Fruit fly (Drosophila melanogaster) whole organism, adult: ENCODE measurements around the gene CG13010.

Experiments
- CG11617 ChIP-seq: fragments of 200-800 bp; sonication (Bioruptor generic); optimal IDR thresholded peaks from 2 replicates; lab custom pipeline; 2017; ENCODE audit warnings: mild to moderate bottlenecking, missing biosample characterization, missing genetic modification reagents, missing genetic modification characterization
- CG12768 ChIP-seq: fragments of 200-800 bp; sonication (Bioruptor generic); optimal IDR thresholded peaks from 2 replicates; lab custom pipeline; 2017; ENCODE audit warnings: missing biosample characterization, missing genetic modification characterization, mild to moderate bottlenecking, moderate library complexity, missing genetic modification reagents
- CG14711 ChIP-seq: fragments of 200-800 bp; sonication (Bioruptor generic); optimal IDR thresholded peaks from 2 replicates; lab custom pipeline; 2018; ENCODE audit warnings: missing biosample characterization, mild to moderate bottlenecking, missing genetic modification characterization, moderate library complexity
- CG1620 ChIP-seq: fragments of 200-800 bp; sonication (Bioruptor generic); optimal IDR thresholded peaks from 2 replicates; lab custom pipeline; 2016; ENCODE audit warnings: missing biosample characterization, missing genetic modification characterization
- CG33017 ChIP-seq: fragments of 200-800 bp; sonication (Bioruptor generic); optimal IDR thresholded peaks from 2 replicates; lab custom pipeline; 2018; ENCODE audit warnings: missing biosample characterization, mild to moderate bottlenecking, missing genetic modification characterization, moderate library complexity
- CG5204 ChIP-seq: fragments of 200-800 bp; sonication (Bioruptor generic); optimal IDR thresholded peaks from 2 replicates; lab custom pipeline; 2016; ENCODE audit warnings: missing biosample characterization, missing genetic modification characterization
- CG7045 ChIP-seq: fragments of 200-800 bp; sonication (Bioruptor generic); optimal IDR thresholded peaks from 2 replicates; lab custom pipeline; 2017; ENCODE audit warnings: missing biosample characterization, mild to moderate bottlenecking, missing genetic modification characterization
- CG7101 ChIP-seq: fragments of 200-800 bp; sonication (Bioruptor generic); optimal IDR thresholded peaks from 2 replicates; lab custom pipeline; 2018; ENCODE audit warnings: missing biosample characterization, mild to moderate bottlenecking, missing genetic modification characterization, moderate library complexity
- Clk ChIP-seq: fragments of 200-800 bp; sonication (Bioruptor generic); optimal IDR thresholded peaks from 2 replicates; lab custom pipeline; 2017; ENCODE audit warnings: missing biosample characterization, missing genetic modification characterization
- Crg-1 ChIP-seq: fragments of 200-800 bp; sonication (Bioruptor generic); optimal IDR thresholded peaks from 2 replicates; lab custom pipeline; 2016; ENCODE audit warnings: missing biosample characterization, missing genetic modification characterization
- Hr96 ChIP-seq: fragments of 200-800 bp; sonication (Bioruptor generic); optimal IDR thresholded peaks from 2 replicates; lab custom pipeline; 2016; ENCODE audit warnings: missing biosample characterization, missing genetic modification characterization
- Mnt ChIP-seq: fragments of 200-800 bp; sonication (Bioruptor generic); optimal IDR thresholded peaks from 2 replicates; lab custom pipeline; 2016; ENCODE audit warnings: missing biosample characterization, mild to moderate bottlenecking, missing genetic modification characterization
- bab1 ChIP-seq: fragments of 200-800 bp; sonication (Bioruptor generic); optimal IDR thresholded peaks from 3 replicates; lab custom pipeline; 2019; ENCODE audit warnings: missing biosample characterization, mild to moderate bottlenecking, missing genetic modification characterization, moderate library complexity
- cic ChIP-seq: fragments of 200-800 bp; sonication (Bioruptor generic); optimal IDR thresholded peaks from 2 replicates; lab custom pipeline; 2017; ENCODE audit warnings: missing biosample characterization, mild to moderate bottlenecking, missing genetic modification characterization, moderate library complexity
- cnc ChIP-seq, 2 experiments: fragments of >200 bp; optimal IDR thresholded peaks; 2 replicates each; lab custom pipeline; 2017
- kay ChIP-seq: fragments of 200-800 bp; sonication (Bioruptor generic); peaks from one replicate; lab custom pipeline; 2016; ENCODE audit warnings: missing biosample characterization, missing genetic modification characterization, borderline replicate concordance
- ovo ChIP-seq: fragments of 200-800 bp; sonication (Bioruptor generic); optimal IDR thresholded peaks from 2 replicates; lab custom pipeline; 2016; ENCODE audit warnings: missing biosample characterization, missing genetic modification characterization
- pad ChIP-seq: fragments of 200-800 bp; sonication (Bioruptor generic); optimal IDR thresholded peaks from 3 replicates; lab custom pipeline; 2017; ENCODE audit warnings: missing biosample characterization, missing genetic modification characterization, mild to moderate bottlenecking, moderate library complexity, missing genetic modification reagents
- tj ChIP-seq: fragments of 200-800 bp; sonication (Bioruptor generic); optimal IDR thresholded peaks from 3 replicates; lab custom pipeline; 2017; ENCODE audit warnings: missing biosample characterization, mild to moderate bottlenecking, missing genetic modification characterization, moderate library complexity
- toe ChIP-seq: fragments of 200-800 bp; sonication (Bioruptor generic); optimal IDR thresholded peaks from 2 replicates; lab custom pipeline; 2016; ENCODE audit warnings: missing biosample characterization, missing genetic modification characterization

Gene CG13010

DNA sequence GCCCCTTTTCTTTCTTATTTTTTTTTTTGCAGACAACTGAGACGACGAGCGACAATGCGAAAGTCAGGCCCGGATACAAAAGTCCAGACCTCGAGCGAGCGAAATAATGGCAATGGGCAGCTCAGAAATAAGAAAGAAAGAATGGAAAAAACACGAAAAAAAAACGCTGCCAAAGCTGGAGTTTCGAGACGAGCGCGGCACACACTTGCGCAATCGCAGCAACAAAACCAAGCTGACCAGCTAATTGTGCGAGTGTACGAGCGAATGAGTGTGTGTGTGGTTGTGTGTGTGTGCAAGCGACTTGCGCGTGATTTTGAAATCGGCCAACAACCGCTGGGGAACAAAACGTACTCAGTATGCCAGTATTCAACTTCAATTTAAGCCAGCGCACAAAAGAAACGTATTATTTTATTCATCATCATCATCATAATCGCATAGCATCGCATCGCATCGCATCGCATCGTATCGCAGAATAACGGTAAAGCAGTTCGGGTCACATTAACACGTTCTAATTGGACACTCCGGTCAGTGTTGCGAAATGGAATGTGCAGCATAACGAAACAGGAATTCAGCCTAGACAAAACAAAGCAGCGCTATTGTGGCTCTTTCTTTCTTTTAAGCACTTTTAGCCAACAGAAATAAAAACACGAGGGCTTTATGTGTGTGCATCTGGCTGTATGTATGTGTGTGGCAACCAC, 30.9 kb downstream of the CG13010 start:
- no peak for TF ChIP-seq CG5204 (GFP tag; lab: Kevin White, UChicago)
- TF ChIP-seq CG1620 (GFP tag; lab: Kevin White, UChicago): no peak
- TF ChIP-seq tj (GFP tag; lab: Kevin White, UChicago): peak; percentile 85

dm6 chrX:16647092-16647632, 31.6 kb downstream of the CG13010 start:
- TF ChIP-seq kay (GFP tag; lab: Kevin White, UChicago) (no peak), CG7045 (GFP tag; lab: Kevin White, UChicago) (no peak), Crg-1 (no peak), bab1 (no peak), cnc (optimal IDR thresholded peaks at IDR 0.05; lab: Kevin White, UChicago) (no peak)

- TF ChIP-seq CG12768 (no peak), CG1620 (GFP tag; lab: Kevin White, UChicago) (no peak), Hr96 (GFP tag; lab: Kevin White, UChicago) (no peak), CG11617 (GFP tag; lab: Kevin White, UChicago) (no peak), Clk (GFP tag; lab: Kevin White, UChicago) (no peak), kay (GFP tag; lab: Kevin White, UChicago) (no peak), CG5204 (GFP tag; lab: Kevin White, UChicago) (no peak), cnc (optimal IDR thresholded peaks at IDR 0.05; lab: Kevin White, UChicago) (no peak), CG7045 (GFP tag; lab: Kevin White, UChicago) (no peak), Mnt (no peak), Crg-1 (no peak), pad (GFP tag; lab: Kevin White, UChicago) (no peak), toe (GFP tag; lab: Kevin White, UChicago) (no peak)
Observed at dm6 chrX:16645472-16645871, 33.3 kb downstream of the CG13010 start.

DNA sequence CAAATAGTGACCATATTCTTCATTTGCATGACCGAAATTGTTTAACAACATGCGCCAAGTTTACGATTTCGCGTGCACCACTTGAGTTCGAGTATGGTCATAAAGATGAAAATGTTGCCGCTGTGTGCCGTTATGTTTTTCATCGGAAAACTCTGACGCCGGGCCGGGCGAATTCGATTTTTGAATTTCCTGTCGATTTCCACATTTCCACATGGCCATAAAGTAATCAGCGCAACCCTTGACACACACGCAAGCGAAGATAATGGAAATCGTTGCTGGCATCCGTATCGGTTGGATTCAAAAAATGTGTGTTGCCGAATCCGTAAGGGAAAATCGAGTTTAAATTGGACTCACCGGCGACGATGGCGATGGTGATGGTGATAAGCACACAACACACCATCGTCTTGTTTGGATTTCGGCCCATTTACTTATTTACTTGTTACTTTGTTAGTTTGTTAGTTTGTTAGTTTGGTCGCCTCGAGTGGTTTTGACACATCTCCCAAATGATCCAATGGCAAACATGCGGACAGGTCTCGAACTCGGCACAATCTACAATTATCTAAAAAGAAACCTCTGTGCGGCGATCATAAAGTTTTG, 34.1 kb downstream of the CG13010 start:
- TF ChIP-seq tj (GFP tag; lab: Kevin White, UChicago) (no peak), CG7101 (tag; lab: Kevin White, UChicago) (no peak), toe (GFP tag; lab: Kevin White, UChicago) (no peak), CG14711 (tag; lab: Kevin White, UChicago) (no peak), kay (GFP tag; lab: Kevin White, UChicago) (no peak), CG12768 (no peak), bab1 (no peak), Mnt (no peak), Clk (GFP tag; lab: Kevin White, UChicago) (no peak), cnc (optimal IDR thresholded peaks at IDR 0.05; lab: Kevin White, UChicago) (no peak), ovo (no peak), CG1620 (GFP tag; lab: Kevin White, UChicago) (no peak), Hr96 (GFP tag; lab: Kevin White, UChicago) (no peak), pad (GFP tag; lab: Kevin White, UChicago) (no peak), CG5204 (GFP tag; lab: Kevin White, UChicago) (no peak), CG7045 (GFP tag; lab: Kevin White, UChicago) (no peak), CG33017 (tag; lab: Kevin White, UChicago) (no peak), CG11617 (GFP tag; lab: Kevin White, UChicago) (no peak), cic (GFP tag; lab: Kevin White, UChicago) (no peak), Crg-1 (no peak)

DNA sequence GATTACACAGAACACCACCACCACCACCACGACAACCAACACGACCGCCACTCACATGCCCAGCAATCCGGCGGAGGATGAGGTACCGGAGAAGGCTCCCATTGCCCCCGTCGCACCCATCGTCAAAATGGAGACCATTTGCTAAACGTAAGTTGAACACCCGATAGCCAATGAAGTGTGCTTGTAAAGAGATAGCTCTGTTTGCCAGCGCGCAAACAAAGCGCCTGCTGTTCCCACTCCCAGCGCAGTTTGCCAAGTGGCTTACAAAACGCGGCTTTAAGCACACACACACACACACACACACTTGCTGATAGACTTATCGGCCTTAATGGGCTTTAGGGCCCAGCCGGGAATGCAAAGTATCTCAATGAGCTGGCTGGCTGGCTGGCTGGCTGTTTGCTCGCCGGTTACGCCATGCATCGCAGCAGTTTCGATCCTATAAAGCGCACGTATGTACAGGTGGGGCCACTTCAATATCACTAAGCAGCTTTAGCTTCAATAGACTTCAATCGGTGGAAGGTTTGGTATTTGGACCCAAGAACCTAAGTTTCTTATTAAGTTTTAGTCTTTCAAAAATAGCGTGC, 35.3 kb downstream of the CG13010 start:
- TF ChIP-seq Hr96 (GFP tag; lab: Kevin White, UChicago) (no peak), toe (GFP tag; lab: Kevin White, UChicago) (no peak), CG11617 (GFP tag; lab: Kevin White, UChicago) (no peak), ovo (no peak), Crg-1 (no peak), cnc (optimal IDR thresholded peaks at IDR 0.05; lab: Kevin White, UChicago) (no peak), Mnt (no peak), CG5204 (GFP tag; lab: Kevin White, UChicago) (no peak), kay (GFP tag; lab: Kevin White, UChicago) (no peak), CG7101 (tag; lab: Kevin White, UChicago) (no peak), CG14711 (tag; lab: Kevin White, UChicago) (no peak)

DNA sequence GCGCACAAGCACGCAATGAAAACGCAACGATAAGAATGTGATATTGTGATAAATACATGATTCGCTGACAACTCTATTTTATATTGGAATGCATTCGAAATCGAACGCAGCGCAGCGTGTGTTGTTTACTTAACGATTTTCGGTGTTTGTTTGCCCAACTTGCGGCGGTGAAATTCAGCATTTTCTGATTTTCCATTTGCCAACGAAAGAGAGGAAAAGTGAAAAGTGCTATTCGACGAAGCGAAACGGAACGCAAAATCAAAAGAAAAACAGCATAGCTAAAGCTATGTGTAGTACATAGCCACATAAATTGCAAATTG, 37.7 kb downstream of the CG13010 start:
- peak; percentile 90 for TF ChIP-seq tj (GFP tag; lab: Kevin White, UChicago)
- no peak for TF ChIP-seq Clk (GFP tag; lab: Kevin White, UChicago)
